Worm (Caenorhabditis elegans) whole organism, L1 larva: Measurements from ENCODE around the gene dsh-1.

Experiments
- mef-2 ChIP-seq: fragments of 150-350 bp; optimal IDR thresholded peaks from 2 replicates; lab custom pipeline; 2014; ENCODE audit warnings: missing biosample characterization, missing genetic modification characterization
- tbx-2 ChIP-seq: sonication (generic microtip); optimal IDR thresholded peaks from 2 replicates; lab custom pipeline; 2016; ENCODE audit warnings: missing genetic modification characterization, missing compliant biosample characterization

ce11 chrII:5171610-5172009 lies 53.6 kb downstream of the dsh-1 start, which contains the start of gene C27D6.15:
- TF ChIP-seq mef-2 (no peak), tbx-2 (no peak)
